Fruit fly (Drosophila melanogaster) Kc167 (cell line): ENCODE data around the gene Sfp33A2.

ENCODE experiments used
- Myc ChIP-seq: fragments of >200 bp; optimal IDR thresholded peaks from 2 replicates; lab custom pipeline; 2017; ENCODE audit warnings: missing external identifiers
- Sin3A ChIP-seq: fragments of >200 bp; optimal IDR thresholded peaks from 2 replicates; lab custom pipeline; 2018; ENCODE audit warnings: missing external identifiers
- h ChIP-seq: fragments of >200 bp; optimal IDR thresholded peaks from 3 replicates; lab custom pipeline; 2018; ENCODE audit warnings: missing external identifiers
- insv ChIP-seq: fragments of >200 bp; optimal IDR thresholded peaks from 3 replicates; lab custom pipeline; 2018; ENCODE audit warnings: missing external identifiers
- psq ChIP-seq: fragments of >200 bp; optimal IDR thresholded peaks from 2 replicates; lab custom pipeline; 2017; ENCODE audit warnings: missing external identifiers
- ttk ChIP-seq: sonication (Bioruptor generic); optimal IDR thresholded peaks from 2 replicates; lab custom pipeline; 2017; ENCODE audit warnings: missing external identifiers

The Sfp33A2 gene

DNA sequence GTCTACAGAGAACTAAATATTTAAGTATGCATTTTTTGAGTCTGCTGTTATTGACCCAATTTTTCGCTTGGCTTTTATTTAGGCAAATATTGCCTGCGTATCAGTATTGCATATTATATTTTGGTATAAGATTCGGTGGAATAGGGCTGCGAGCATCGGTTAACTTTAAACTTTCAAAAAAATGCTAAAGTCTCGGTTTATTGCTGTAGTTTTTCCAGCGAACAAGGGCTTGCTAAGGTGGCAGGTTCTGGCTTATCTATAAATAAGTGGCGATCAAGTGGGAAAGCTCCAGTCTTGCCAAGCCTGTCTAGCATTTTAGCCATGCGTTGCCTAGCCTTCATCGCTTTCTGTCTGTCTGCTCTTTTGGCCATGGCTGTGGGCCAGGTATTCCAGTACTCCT lies 2.9 kb downstream of the Sfp33A2 start, which contains the start of gene CG31704:
Gene CG31704, plus strand, starts transcription at position 301 of the 400 bp plus-strand sequence.
- TF ChIP-seq ttk, result no peak
- no peak for TF ChIP-seq Sin3A (lab: Kevin White, UChicago)
- no peak for TF ChIP-seq psq

DNA sequence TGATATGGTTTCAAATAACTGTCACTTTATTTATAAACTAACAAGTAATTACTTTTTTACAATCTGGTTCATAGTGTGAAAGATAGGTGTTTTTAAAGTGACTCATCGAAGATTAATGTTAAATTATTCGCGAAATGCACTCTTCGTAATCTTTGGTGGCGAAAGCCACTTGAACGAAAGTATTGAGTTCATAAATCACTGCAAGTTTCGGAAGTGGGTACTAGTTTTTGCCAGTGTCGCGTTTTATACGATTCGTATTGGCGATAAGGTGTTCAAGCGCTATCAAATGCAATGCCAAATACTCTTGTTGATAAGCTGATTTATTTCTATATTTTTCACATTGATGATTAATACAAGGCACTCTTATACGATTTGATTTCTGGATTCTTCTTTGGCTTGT lies 4.0 kb downstream of the Sfp33A2 start:
- no peak for TF ChIP-seq Sin3A (lab: Kevin White, UChicago)
- no peak for TF ChIP-seq insv (lab: Kevin White, UChicago)
- no peak for TF ChIP-seq psq
- no peak for TF ChIP-seq h (lab: Kevin White, UChicago)
- no peak for TF ChIP-seq Myc
- no peak for TF ChIP-seq ttk

DNA sequence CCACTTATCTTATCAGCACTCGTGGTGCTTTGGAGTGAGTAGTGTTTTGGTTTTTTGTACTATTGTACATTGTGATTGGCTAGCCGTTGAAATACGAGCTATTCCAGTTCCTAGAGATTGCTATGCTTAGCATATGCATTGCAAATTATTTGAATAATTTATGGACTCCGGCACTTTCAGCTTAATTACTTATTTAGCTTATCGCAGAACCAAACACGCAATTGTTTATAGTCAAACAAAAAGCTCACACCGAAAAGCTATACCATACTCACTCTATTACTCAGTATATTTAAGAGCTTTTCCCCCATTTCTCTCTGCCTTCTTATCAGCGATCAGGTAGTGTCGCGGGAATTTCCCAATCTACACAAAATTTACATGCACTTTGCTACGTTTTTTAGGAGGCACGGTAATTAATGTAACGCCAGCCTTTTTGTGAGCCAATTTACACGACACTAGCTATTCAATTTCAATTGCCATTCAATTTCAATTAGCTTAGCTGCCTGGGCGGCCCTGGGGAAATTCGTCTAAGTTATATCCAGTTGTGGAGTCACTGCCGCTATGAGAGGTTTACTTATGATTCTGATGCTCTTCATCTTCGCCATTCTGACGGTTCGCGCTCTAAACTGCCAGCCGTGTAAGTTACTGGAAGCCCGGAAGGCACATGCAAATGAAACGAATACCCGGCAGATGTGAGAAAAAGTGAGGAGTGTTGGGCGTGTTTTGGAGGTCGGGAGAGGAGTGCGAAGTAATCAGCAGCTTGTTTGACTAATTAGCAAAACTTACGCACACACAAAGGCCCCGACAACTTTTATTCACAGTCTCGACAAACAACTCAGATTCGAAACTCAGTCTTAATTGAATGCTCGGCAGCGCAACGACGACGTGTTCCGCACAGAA lies 5.0 kb downstream of the Sfp33A2 start, which contains the start of the genes CG44008, CG14933, CG46426 and CG42486:
Gene CG44008, minus strand, starts transcription at position 155 of the 897 bp plus-strand sequence.
Gene CG14933, plus strand, starts transcription at position 538 of the 897 bp plus-strand sequence.
Gene CG46426, plus strand, starts transcription at position 538 of the 897 bp plus-strand sequence.
Gene CG42486, plus strand, starts transcription at position 847 of the 897 bp plus-strand sequence.
- TF ChIP-seq Myc (no peak), ttk (no peak), insv (lab: Kevin White, UChicago) (no peak), Sin3A (lab: Kevin White, UChicago) (no peak), psq (no peak)

DNA sequence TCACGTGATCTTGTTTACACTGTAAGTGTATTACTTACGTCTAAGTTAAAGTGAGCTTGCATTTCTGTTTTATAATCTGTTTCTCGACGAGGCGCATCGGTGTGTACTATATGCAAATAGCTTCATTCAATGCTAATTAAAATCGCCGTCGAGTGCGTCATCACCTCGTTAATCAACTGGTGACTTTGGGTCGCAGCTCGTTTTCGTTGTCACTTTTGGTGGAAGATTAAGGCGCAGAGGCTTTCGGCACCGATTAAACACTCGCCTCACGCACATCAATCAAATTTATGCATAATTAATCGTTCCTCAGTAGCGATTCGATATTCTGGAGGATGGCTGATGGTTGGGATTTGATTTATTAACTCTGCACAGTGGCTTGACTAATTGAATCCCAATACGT lies 6.8 kb downstream of the Sfp33A2 start:
- TF ChIP-seq ttk (no peak), insv (lab: Kevin White, UChicago) (no peak), psq (no peak), Sin3A (lab: Kevin White, UChicago) (no peak), h (lab: Kevin White, UChicago) (no peak), Myc (no peak)

- TF ChIP-seq insv (lab: Kevin White, UChicago) (no peak), psq (no peak), ttk (no peak)
These were observed 7.8 kb downstream of the Sfp33A2 start for dm6 chr2L:11845159-11845788.

dm6 chr2L:11846926-11847325 lies 9.4 kb downstream of the Sfp33A2 start, which contains the start of gene Mal-B1:
Mal-B1 (plus strand) TSS chr2L:11847226.
- TF ChIP-seq Sin3A (lab: Kevin White, UChicago) (no peak), ttk (no peak), h (lab: Kevin White, UChicago) (no peak)

DNA sequence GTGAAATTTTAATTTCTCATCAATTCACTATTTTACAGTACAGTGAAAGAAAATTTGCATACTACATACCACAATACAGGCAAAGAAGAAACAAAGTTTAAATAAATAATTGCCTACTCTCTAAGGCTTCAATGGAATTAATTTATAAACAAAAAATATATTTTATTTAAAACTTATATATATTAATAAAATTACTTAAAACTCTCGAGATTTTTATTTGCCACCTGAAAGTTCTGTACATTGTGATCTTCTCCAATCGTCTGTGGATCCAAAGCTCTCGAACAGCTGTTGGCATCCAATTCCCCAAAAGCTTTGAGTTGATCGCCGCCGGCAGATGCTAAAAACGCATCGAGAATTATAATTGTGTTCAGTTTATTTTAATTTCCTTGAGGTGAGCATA lies 12.1 kb downstream of the Sfp33A2 start, which contains the start of gene Mal-B2:
Gene Mal-B2, plus strand, starts transcription at position 301 of the 400 bp plus-strand sequence.
- TF ChIP-seq Myc, result no peak
- no peak for TF ChIP-seq psq
- TF ChIP-seq h (lab: Kevin White, UChicago), result no peak
- TF ChIP-seq insv (lab: Kevin White, UChicago), result no peak
- TF ChIP-seq Sin3A (lab: Kevin White, UChicago), result no peak
- no peak for TF ChIP-seq ttk

DNA sequence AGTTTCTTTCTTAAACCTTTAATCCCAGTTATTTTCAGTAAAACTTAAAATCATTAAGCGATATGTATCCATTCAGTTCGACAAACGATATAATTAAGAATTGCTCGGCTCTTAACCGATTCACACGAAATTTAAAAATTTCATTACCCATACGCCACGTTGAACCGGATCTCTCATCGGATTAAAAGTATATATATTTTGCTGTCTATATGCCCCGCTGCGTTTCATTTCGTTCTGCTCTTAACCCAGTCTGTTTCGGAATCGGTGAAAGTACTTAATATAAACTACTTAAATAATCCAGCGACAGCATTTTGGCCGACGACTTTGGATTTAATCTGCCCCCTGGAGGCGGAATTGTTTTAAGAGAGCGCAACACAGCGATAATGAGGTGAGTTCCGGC lies 15.6 kb downstream of the Sfp33A2 start, which contains the start of gene CG42751:
Gene CG42751, plus strand, starts transcription at position 301 of the 400 bp plus-strand sequence.
- no peak for TF ChIP-seq ttk
- no peak for TF ChIP-seq Sin3A (lab: Kevin White, UChicago)
- TF ChIP-seq Myc, result no peak
- TF ChIP-seq psq, result no peak
- TF ChIP-seq h (lab: Kevin White, UChicago), result no peak
- no peak for TF ChIP-seq insv (lab: Kevin White, UChicago)

DNA sequence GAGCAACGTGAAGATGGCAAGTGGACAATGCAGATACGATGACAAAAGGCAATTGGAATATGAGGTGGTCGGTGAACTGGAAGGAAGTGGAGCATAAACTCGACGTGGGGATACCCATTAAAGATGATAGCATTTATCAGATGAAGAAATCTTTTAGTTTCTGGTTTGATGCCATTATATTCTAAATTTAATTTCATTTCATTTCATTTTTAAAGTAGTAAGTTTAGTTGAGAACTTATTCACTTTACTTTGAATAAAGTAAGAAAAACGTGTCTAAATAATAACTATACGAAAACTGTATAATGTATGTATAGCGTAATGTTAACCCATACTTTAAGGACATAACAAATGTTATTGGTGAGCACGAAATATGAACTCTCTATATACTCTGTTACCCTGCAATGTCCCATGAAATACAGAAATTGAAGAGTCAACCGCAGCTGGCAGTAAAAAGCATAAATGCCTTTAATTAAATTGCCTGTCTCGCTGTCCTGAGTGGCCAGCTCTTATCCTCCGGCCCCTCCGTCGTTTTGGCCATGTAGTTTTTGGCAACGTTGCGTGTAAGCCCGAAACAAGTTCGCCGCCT lies 33.4 kb downstream of the Sfp33A2 start:
- TF ChIP-seq insv (lab: Kevin White, UChicago), result no peak
- TF ChIP-seq Myc, result no peak
- no peak for TF ChIP-seq Sin3A (lab: Kevin White, UChicago)
- TF ChIP-seq psq, result no peak
- TF ChIP-seq h (lab: Kevin White, UChicago), result no peak
- no peak for TF ChIP-seq ttk

- no peak for TF ChIP-seq psq
- no peak for TF ChIP-seq h (lab: Kevin White, UChicago)
- TF ChIP-seq insv (lab: Kevin White, UChicago), result no peak
- no peak for TF ChIP-seq ttk
- no peak for TF ChIP-seq Sin3A (lab: Kevin White, UChicago)
- no peak for TF ChIP-seq Myc
These were observed 36.8 kb downstream of the Sfp33A2 start for dm6 chr2L:11874232-11874765.

DNA sequence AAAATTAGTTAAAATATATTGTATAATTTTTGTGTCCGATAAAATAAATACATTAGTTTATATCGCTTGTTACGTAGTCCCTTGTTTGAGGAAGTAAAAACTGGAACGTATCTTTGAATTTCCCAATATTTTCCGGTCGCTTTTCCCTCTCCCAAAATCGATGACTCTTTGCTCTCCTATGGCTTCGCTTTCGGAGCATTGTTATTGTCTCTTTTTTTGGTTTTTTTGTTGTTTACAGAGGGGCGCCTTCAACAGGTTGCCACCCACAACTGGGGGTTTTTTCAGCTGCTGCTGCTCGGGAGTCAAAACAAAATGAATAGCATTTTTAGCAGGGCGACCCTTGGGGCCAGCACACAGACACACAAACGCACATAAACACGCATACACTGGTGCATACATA lies 37.4 kb downstream of the Sfp33A2 start:
- TF ChIP-seq ttk (no peak), Sin3A (lab: Kevin White, UChicago) (no peak), Myc (no peak), psq (no peak), insv (lab: Kevin White, UChicago) (no peak), h (lab: Kevin White, UChicago) (no peak)

- no peak for TF ChIP-seq Sin3A (lab: Kevin White, UChicago)
- no peak for TF ChIP-seq insv (lab: Kevin White, UChicago)
- no peak for TF ChIP-seq ttk
- TF ChIP-seq Myc, result no peak
- no peak for TF ChIP-seq psq
- TF ChIP-seq h (lab: Kevin White, UChicago), result no peak
These were observed 41.4 kb downstream of the Sfp33A2 start for dm6 chr2L:11878812-11879328.
